Worm (Caenorhabditis elegans): Measurements from ENCODE around the gene snf-11.

snf-11 gene

ce11 chrV:11312904-11313303 lies 4.7 kb upstream of the snf-11 start:
- peak; percentile 19 for TF ChIP-seq nhr-85 (tag)
- no peak for TF ChIP-seq isw-1 (GFP tag; IDR thresholded peaks at IDR 0.05)
- no peak for TF ChIP-seq snu-23 (GFP tag; optimal IDR thresholded peaks at IDR 0.05)
- TF ChIP-seq elt-2 (tag; optimal IDR thresholded peaks at IDR 0.05), result no peak
- peak; percentile 16 for TF ChIP-seq lin-14 (GFP tag; optimal IDR thresholded peaks at IDR 0.05)
- TF ChIP-seq aha-1 (tag; optimal IDR thresholded peaks at IDR 0.05), result no peak
- TF ChIP-seq mep-1 (tag; optimal IDR thresholded peaks at IDR 0.05), result no peak
- TF ChIP-seq lin-39 (tag; optimal IDR thresholded peaks at IDR 0.05), result no peak
- no peak for TF ChIP-seq nhr-12 (tag; optimal IDR thresholded peaks at IDR 0.05)
- no peak for TF ChIP-seq ceh-82 (tag; optimal IDR thresholded peaks at IDR 0.05)
- TF ChIP-seq ceh-8 (GFP tag; optimal IDR thresholded peaks at IDR 0.05), result no peak
- TF ChIP-seq nhr-237 (tag; optimal IDR thresholded peaks at IDR 0.05), result no peak
- no peak for TF ChIP-seq pax-3 (tag; optimal IDR thresholded peaks at IDR 0.05)
- TF ChIP-seq fkh-10 (GFP tag; optimal IDR thresholded peaks at IDR 0.05), result no peak
- TF ChIP-seq pag-3 (tag; optimal IDR thresholded peaks at IDR 0.05; ENCODE audit: borderline replicate concordance, insufficient read depth), result no peak
- TF ChIP-seq lin-35 (GFP tag; optimal IDR thresholded peaks at IDR 0.05), result no peak
- TF ChIP-seq mef-2 (tag; optimal IDR thresholded peaks at IDR 0.05), result no peak
- peak; percentile 53; the same call in 1 of the 2 replicates for TF ChIP-seq grh-1 (GFP tag; IDR thresholded peaks at IDR 0.05)

- TF ChIP-seq efl-1 (optimal IDR thresholded peaks at IDR 0.05) (no peak), efl-1 (GFP tag; optimal IDR thresholded peaks at IDR 0.05 in 1 of 2) (peak in 1 of 2 experiments; percentile 75), aha-1 (tag; optimal IDR thresholded peaks at IDR 0.05) (no peak), nhr-85 (tag) (peak; percentile 71), nhr-11 (tag; optimal IDR thresholded peaks at IDR 0.05) (no peak), lin-14 (GFP tag; optimal IDR thresholded peaks at IDR 0.05) (peak; percentile 43), ceh-88 (GFP tag; IDR thresholded peaks at IDR 0.05) (no peak), F16B12.6 (tag; optimal IDR thresholded peaks at IDR 0.05) (no peak), rnt-1 (tag; optimal IDR thresholded peaks at IDR 0.05) (no peak), nhr-28 (tag; optimal IDR thresholded peaks at IDR 0.05) (no peak), fkh-10 (GFP tag; optimal IDR thresholded peaks at IDR 0.05) (no peak), lin-15B (tag; optimal IDR thresholded peaks at IDR 0.05) (no peak), xbp-1 (tag; optimal IDR thresholded peaks at IDR 0.05) (no peak), nhr-71 (tag; optimal IDR thresholded peaks at IDR 0.05) (no peak), ceh-63 (GFP tag; optimal IDR thresholded peaks at IDR 0.05) (no peak), ets-5 (GFP tag; IDR thresholded peaks at IDR 0.05) (no peak), blmp-1 (tag; optimal IDR thresholded peaks at IDR 0.05) (peak; percentile 44), grh-1 (GFP tag; IDR thresholded peaks at IDR 0.05) (no peak), pqm-1 (tag; optimal IDR thresholded peaks at IDR 0.05) (no peak), nhr-20 (tag; optimal IDR thresholded peaks at IDR 0.05) (no peak), nhr-90 (tag; optimal IDR thresholded peaks at IDR 0.05; ENCODE audit: poor library complexity) (peak; percentile 6), fkh-8 (tag; optimal IDR thresholded peaks at IDR 0.05) (no peak), ceh-8 (GFP tag; optimal IDR thresholded peaks at IDR 0.05) (no peak), nhr-76 (tag; optimal IDR thresholded peaks at IDR 0.05) (no peak), egl-27 (tag; optimal IDR thresholded peaks at IDR 0.05) (no peak), C34B4.2 (tag; optimal IDR thresholded peaks at IDR 0.05) (no peak), elt-2 (tag; optimal IDR thresholded peaks at IDR 0.05) (peak; percentile 78), irx-1 (tag; optimal IDR thresholded peaks at IDR 0.05) (no peak), fos-1 (tag; optimal IDR thresholded peaks at IDR 0.05) (no peak), lin-13 (GFP tag; optimal IDR thresholded peaks at IDR 0.05) (no peak), skn-1 (tag; optimal IDR thresholded peaks at IDR 0.05) (no peak), snpc-4 (tag; optimal IDR thresholded peaks at IDR 0.05) (no peak), mef-2 (tag; optimal IDR thresholded peaks at IDR 0.05) (no peak), C04F5.9 (tag; optimal IDR thresholded peaks at IDR 0.05) (no peak)
These were observed 2.8 kb upstream of the snf-11 start, which contains the start of gene T03F7.7 for ce11 chrV:11311013-11311472. T03F7.7 (plus strand) TSS chrV:11311422.

Data from whole organism, L1 larva.